Fruit fly (Drosophila melanogaster) whole organism, embryonic: ENCODE results near the gene CG31388.

Source experiments
- BEAF-32 ChIP-seq: fragments of 200-800 bp; sonication (Bioruptor generic); optimal IDR thresholded peaks from 3 replicates; lab custom pipeline; 2017; ENCODE audit warnings: missing biosample characterization, missing genetic modification characterization, mild to moderate bottlenecking, moderate library complexity, missing genetic modification reagents
- C15 ChIP-seq: fragments of 200-800 bp; sonication (Bioruptor generic); IDR thresholded peaks from 3 replicates; pipeline ENCODE4 v1.3.6; 2022; ENCODE audit warnings: missing biosample characterization, missing genetic modification characterization
- CG11695 ChIP-seq: fragments of 200-800 bp; sonication (Bioruptor generic); IDR thresholded peaks from 3 replicates; pipeline ENCODE4 v1.3.6; 2022; ENCODE audit warnings: missing biosample characterization, missing genetic modification characterization
- CG12104 ChIP-seq: fragments of 200-800 bp; sonication (Bioruptor generic); optimal IDR thresholded peaks from 3 replicates; lab custom pipeline; 2016; ENCODE audit warnings: missing biosample characterization, missing genetic modification characterization
- CG12219 ChIP-seq: fragments of 200-800 bp; sonication (Bioruptor generic); optimal IDR thresholded peaks from 3 replicates; lab custom pipeline; 2018; ENCODE audit warnings: missing biosample characterization, mild to moderate bottlenecking, missing genetic modification characterization
- CG12236 ChIP-seq: fragments of 200-800 bp; sonication (Bioruptor generic); optimal IDR thresholded peaks from 2 replicates; lab custom pipeline; 2016; ENCODE audit warnings: missing biosample characterization, missing genetic modification characterization
- CG13287 ChIP-seq: fragments of 200-800 bp; sonication (Bioruptor generic); IDR thresholded peaks from 2 replicates; pipeline ENCODE4 v1.3.6; 2022; ENCODE audit warnings: missing biosample characterization, missing genetic modification characterization; ENCODE audit not compliant: partially characterized antibody
- CG1529 ChIP-seq: fragments of 200-800 bp; sonication (Bioruptor generic); optimal IDR thresholded peaks from 3 replicates; lab custom pipeline; 2018; ENCODE audit warnings: missing biosample characterization, missing genetic modification characterization
- CG17568 ChIP-seq: fragments of 200-800 bp; sonication (Bioruptor generic); optimal IDR thresholded peaks from 2 replicates; lab custom pipeline; 2018; ENCODE audit warnings: missing biosample characterization, mild to moderate bottlenecking, missing genetic modification characterization, moderate library complexity
- CG17912 ChIP-seq: fragments of 200-800 bp; sonication (Bioruptor generic); optimal IDR thresholded peaks from 2 replicates; lab custom pipeline; 2018; ENCODE audit warnings: missing biosample characterization, mild to moderate bottlenecking, missing genetic modification characterization
- CG4854 ChIP-seq: fragments of 200-800 bp; sonication (Bioruptor generic); optimal IDR thresholded peaks from 2 replicates; lab custom pipeline; 2016; ENCODE audit warnings: missing biosample characterization, missing genetic modification characterization, inconsistent platforms
- CG5245 ChIP-seq: fragments of 200-800 bp; sonication (Bioruptor generic); optimal IDR thresholded peaks from 3 replicates; lab custom pipeline; 2016; ENCODE audit warnings: missing biosample characterization, missing genetic modification characterization
- CG6254 ChIP-seq: fragments of 200-800 bp; sonication (Bioruptor generic); optimal IDR thresholded peaks from 3 replicates; lab custom pipeline; 2017; ENCODE audit warnings: mild to moderate bottlenecking, missing biosample characterization, missing genetic modification reagents, missing genetic modification characterization
- CG6272 ChIP-seq: fragments of 200-800 bp; sonication (Bioruptor generic); IDR thresholded peaks from 2 replicates; pipeline ENCODE4 v1.3.6; 2022; ENCODE audit warnings: missing biosample characterization, missing genetic modification characterization
- CG7357 ChIP-seq: fragments of 200-800 bp; sonication (Bioruptor generic); IDR thresholded peaks from 3 replicates; pipeline ENCODE4 v1.3.6; 2022; ENCODE audit warnings: missing biosample characterization, missing genetic modification characterization
- CG8290 ChIP-seq, 3 experiments: fragments of 200-800 bp; sonication (Bioruptor generic); optimal IDR thresholded peaks; 2 replicates each; lab custom pipeline; 2016 to 2019; ENCODE audit warnings: missing biosample characterization in 3 of 3, missing genetic modification characterization in 3 of 3, mild to moderate bottlenecking in 2 of 3, moderate library complexity in 1 of 3
- CG8924 ChIP-seq: fragments of 200-800 bp; optimal IDR thresholded peaks from 3 replicates; lab custom pipeline; 2019; ENCODE audit warnings: missing biosample characterization, mild to moderate bottlenecking, missing genetic modification characterization, moderate library complexity
- E2f1 ChIP-seq: fragments of 200-800 bp; sonication (Bioruptor generic); IDR thresholded peaks from 2 replicates; pipeline ENCODE4 v1.3.6; 2022; ENCODE audit warnings: missing biosample characterization, missing genetic modification characterization
- ERR ChIP-seq: fragments of 200-800 bp; sonication (Bioruptor generic); optimal IDR thresholded peaks from 2 replicates; lab custom pipeline; 2016; ENCODE audit warnings: missing biosample characterization, missing genetic modification characterization
- Gsc ChIP-seq: fragments of 200-800 bp; sonication (Bioruptor generic); IDR thresholded peaks from 2 replicates; pipeline ENCODE4 v1.3.6; 2022; ENCODE audit warnings: missing biosample characterization, missing genetic modification characterization
- Hey ChIP-seq: fragments of 200-800 bp; sonication (Bioruptor generic); optimal IDR thresholded peaks from 3 replicates; lab custom pipeline; 2018; ENCODE audit warnings: missing biosample characterization, mild to moderate bottlenecking, missing genetic modification characterization
- Lim3 ChIP-seq: fragments of 200-800 bp; sonication (Bioruptor generic); IDR thresholded peaks from 2 replicates; pipeline ENCODE4 v1.3.6; 2022; ENCODE audit warnings: missing biosample characterization, missing genetic modification characterization
- Six4 ChIP-seq: fragments of 200-800 bp; sonication (Bioruptor generic); optimal IDR thresholded peaks from 2 replicates; lab custom pipeline; 2016; ENCODE audit warnings: missing biosample characterization, missing genetic modification characterization
- Xrp1 ChIP-seq: fragments of 200-800 bp; sonication (Bioruptor generic); IDR thresholded peaks from 2 replicates; pipeline ENCODE4 v1.3.6; 2022; ENCODE audit warnings: missing biosample characterization, missing genetic modification characterization
- btn ChIP-seq: fragments of 200-800 bp; sonication (Bioruptor generic); optimal IDR thresholded peaks from 2 replicates; lab custom pipeline; 2016; ENCODE audit warnings: missing biosample characterization, missing genetic modification characterization
- dimm ChIP-seq: fragments of 200-800 bp; sonication (Bioruptor generic); IDR thresholded peaks from 2 replicates; pipeline ENCODE4 v1.3.6; 2022; ENCODE audit warnings: missing biosample characterization, missing genetic modification characterization
- insv ChIP-seq, 2 experiments: fragments of 200-800 bp; sonication (Bioruptor generic); optimal IDR thresholded peaks; 3 replicates each; lab custom pipeline; 2016 to 2018; ENCODE audit warnings: missing biosample characterization in 2 of 2, missing genetic modification characterization in 2 of 2
- jing ChIP-seq: fragments of 200-800 bp; sonication (Bioruptor generic); optimal IDR thresholded peaks from 2 replicates; lab custom pipeline; 2018; ENCODE audit warnings: missing biosample characterization, mild to moderate bottlenecking, missing genetic modification characterization
- lola ChIP-seq, 3 experiments: fragments of >200 bp in 2 of 3; fragments of 200-800 bp in 1 of 3; sonication (Bioruptor generic) in 1 of 3; optimal IDR thresholded peaks; 2 replicates each; lab custom pipeline; 2017 to 2019; ENCODE audit warnings: missing biosample characterization in 3 of 3, missing genetic modification characterization in 3 of 3, mild to moderate bottlenecking in 1 of 3, moderate library complexity in 1 of 3
- luna ChIP-seq: fragments of 200-800 bp; sonication (Bioruptor generic); optimal IDR thresholded peaks from 2 replicates; lab custom pipeline; 2016; ENCODE audit warnings: missing biosample characterization, missing genetic modification characterization
- mirr ChIP-seq: fragments of 200-800 bp; sonication (Bioruptor generic); optimal IDR thresholded peaks from 3 replicates; lab custom pipeline; 2018; ENCODE audit warnings: missing biosample characterization, mild to moderate bottlenecking, missing genetic modification characterization
- nmo ChIP-seq: fragments of 200-800 bp; sonication (Bioruptor generic); optimal IDR thresholded peaks from 2 replicates; lab custom pipeline; 2018; ENCODE audit warnings: missing biosample characterization, mild to moderate bottlenecking, missing genetic modification characterization, moderate library complexity
- onecut ChIP-seq: fragments of 200-800 bp; sonication (Bioruptor generic); IDR thresholded peaks from 2 replicates; pipeline ENCODE4 v1.3.6; 2022; ENCODE audit warnings: missing biosample characterization, missing genetic modification characterization
- org-1 ChIP-seq: fragments of 200-800 bp; sonication (Bioruptor generic); optimal IDR thresholded peaks from 2 replicates; lab custom pipeline; 2017; ENCODE audit warnings: missing biosample characterization, missing genetic modification characterization
- peb ChIP-seq: fragments of 200-800 bp; sonication (Bioruptor generic); IDR thresholded peaks from 2 replicates; pipeline ENCODE4 v1.3.6; 2022; ENCODE audit warnings: missing biosample characterization, missing genetic modification characterization
- phol ChIP-seq: fragments of 200-800 bp; sonication (Bioruptor generic); optimal IDR thresholded peaks from 3 replicates; lab custom pipeline; 2018; ENCODE audit warnings: missing biosample characterization, mild to moderate bottlenecking, missing genetic modification characterization, moderate library complexity
- sd ChIP-seq: fragments of 200-800 bp; sonication (Bioruptor generic); optimal IDR thresholded peaks from 3 replicates; lab custom pipeline; 2018; ENCODE audit warnings: missing biosample characterization, mild to moderate bottlenecking, missing genetic modification characterization, moderate library complexity
- sob ChIP-seq: fragments of 200-800 bp; sonication (Bioruptor generic); IDR thresholded peaks from 2 replicates; pipeline ENCODE4 v1.3.6; 2022; ENCODE audit warnings: missing biosample characterization, missing genetic modification characterization
- sqz ChIP-seq: fragments of 200-800 bp; sonication (Bioruptor generic); optimal IDR thresholded peaks from 3 replicates; lab custom pipeline; 2018; ENCODE audit warnings: missing biosample characterization, mild to moderate bottlenecking, missing genetic modification characterization
- tgo ChIP-seq: fragments of 200-800 bp; sonication (Bioruptor generic); IDR thresholded peaks from 3 replicates; pipeline ENCODE4 v1.3.6; 2022; ENCODE audit warnings: missing biosample characterization, missing genetic modification characterization
- twi ChIP-seq: fragments of 200-800 bp; optimal IDR thresholded peaks from 2 replicates; lab custom pipeline; 2019; ENCODE audit warnings: missing biosample characterization, mild to moderate bottlenecking, missing genetic modification characterization, moderate library complexity
- zf30C ChIP-seq: fragments of 200-800 bp; sonication (Bioruptor generic); optimal IDR thresholded peaks from 3 replicates; lab custom pipeline; 2018; ENCODE audit warnings: missing biosample characterization, mild to moderate bottlenecking, missing genetic modification characterization

The CG31388 gene

dm6 chr3R:11226496-11226895, 11.1 kb upstream of the CG31388 start, which contains the start of gene CG17726 (continued):
- TF ChIP-seq CG8290 (GFP tag; optimal IDR thresholded peaks at IDR 0.05; lab: Kevin White, UChicago) (peak; percentile 94), CG8290 (tag; optimal IDR thresholded peaks at IDR 0.05; lab: Kevin White, UChicago) (peak in 1 of 2 experiments; percentile 75), org-1 (GFP tag; lab: Kevin White, UChicago) (peak; percentile 93), twi (tag; lab: Kevin White, UChicago) (peak; percentile 96), BEAF-32 (peak; percentile 16), CG7357 (peak; percentile 92), Hey (no peak), jing (GFP tag; lab: Kevin White, UChicago) (peak; percentile 92), CG5245 (GFP tag; lab: Kevin White, UChicago) (peak; percentile 84), luna (peak; percentile 27), CG17912 (GFP tag; lab: Kevin White, UChicago) (peak; percentile 87), sd (peak; percentile 92), sob (GFP tag; lab: Robert Waterston, UW) (peak; percentile 97), Gsc (GFP tag; lab: Robert Waterston, UW) (peak; percentile 86), onecut (GFP tag; lab: Robert Waterston, UW) (peak; percentile 95), phol (peak; percentile 96), dimm (GFP tag; lab: Robert Waterston, UW) (peak; percentile 95), sqz (GFP tag; lab: Kevin White, UChicago) (peak; percentile 93), CG12104 (GFP tag; lab: Kevin White, UChicago) (peak; percentile 89), Six4 (GFP tag; lab: Kevin White, UChicago) (peak; percentile 96), C15 (GFP tag; lab: Robert Waterston, UW) (peak; percentile 92), CG13287 (peak; percentile 56; the same call in 1 of the 2 replicates), CG17568 (GFP tag; lab: Kevin White, UChicago) (no peak), Lim3 (peak; percentile 92), insv (GFP tag; optimal IDR thresholded peaks at IDR 0.05; lab: Kevin White, UChicago) (peak in 1 of 2 experiments; percentile 60), nmo (GFP tag; lab: Kevin White, UChicago) (peak; percentile 99), CG12236 (GFP tag; lab: Kevin White, UChicago) (peak; percentile 91), lola (GFP tag; optimal IDR thresholded peaks at IDR 0.05; lab: Kevin White, UChicago) (peak in 1 of 3 experiments; percentile 98), CG11695 (peak; percentile 98), CG12219 (GFP tag; lab: Kevin White, UChicago) (peak; percentile 95), CG4854 (GFP tag; lab: Kevin White, UChicago) (peak; percentile 90), CG1529 (GFP tag; lab: Kevin White, UChicago) (peak; percentile 92), CG8924 (peak; percentile 99), mirr (GFP tag; lab: Kevin White, UChicago) (peak; percentile 81), Xrp1 (GFP tag; lab: Robert Waterston, UW) (peak; percentile 99), CG6272 (GFP tag; lab: Robert Waterston, UW) (peak; percentile 93), CG6254 (GFP tag; lab: Kevin White, UChicago) (peak; percentile 92), btn (peak; percentile 57), ERR (GFP tag; lab: Kevin White, UChicago) (peak; percentile 63), peb (GFP tag; lab: Robert Waterston, UW) (peak; percentile 96), E2f1 (GFP tag; lab: Robert Waterston, UW) (peak; percentile 98), zf30C (no peak), tgo (peak; percentile 98)
